Worm (Caenorhabditis elegans): ENCODE data around the gene C29E4.9.

C29E4.9 gene

ce11 chrIII:7940819-7941218 is 16.0 kb downstream of the C29E4.9 start, which contains the start of gene C29E4.12:
Gene C29E4.12, plus strand, starts transcription at chrIII:7941151.
- TF ChIP-seq tab-1 (GFP tag; IDR thresholded peaks at IDR 0.05) (no peak), klf-2 (GFP tag; conservative IDR thresholded peaks at IDR 0.05) (no peak), ztf-29 (GFP tag; IDR thresholded peaks at IDR 0.05) (no peak), ztf-23 (GFP tag; IDR thresholded peaks at IDR 0.05) (no peak), med-1 (GFP tag; optimal IDR thresholded peaks at IDR 0.05; ENCODE audit: insufficient read depth) (no peak), T22C8.4 (GFP tag; IDR thresholded peaks at IDR 0.05) (no peak), flt-1 (GFP tag; IDR thresholded peaks at IDR 0.05) (no peak), cog-1 (tag; optimal IDR thresholded peaks at IDR 0.05) (no peak), ref-1 (GFP tag; conservative IDR thresholded peaks at IDR 0.05) (no peak)

- TF ChIP-seq cog-1 (tag; optimal IDR thresholded peaks at IDR 0.05) (no peak), med-1 (GFP tag; optimal IDR thresholded peaks at IDR 0.05; ENCODE audit: insufficient read depth) (no peak), ztf-29 (GFP tag; IDR thresholded peaks at IDR 0.05) (no peak), tab-1 (GFP tag; IDR thresholded peaks at IDR 0.05) (no peak), ref-1 (GFP tag; conservative IDR thresholded peaks at IDR 0.05) (no peak), T22C8.4 (GFP tag; IDR thresholded peaks at IDR 0.05) (no peak), flt-1 (GFP tag; IDR thresholded peaks at IDR 0.05) (no peak), ztf-23 (GFP tag; IDR thresholded peaks at IDR 0.05) (no peak), klf-2 (GFP tag; conservative IDR thresholded peaks at IDR 0.05) (no peak)
These were observed 19.3 kb downstream of the C29E4.9 start, which contains the start of gene C29E4.10 for ce11 chrIII:7937548-7937947. Gene C29E4.10, plus strand, starts transcription at chrIII:7937848.

ce11 chrIII:7933235-7933634 is 23.6 kb downstream of the C29E4.9 start, which contains the start of gene ran-2:
Gene ran-2, plus strand, starts transcription at chrIII:7933535.
- TF ChIP-seq med-1 (GFP tag; optimal IDR thresholded peaks at IDR 0.05; ENCODE audit: insufficient read depth), result no peak
- TF ChIP-seq tab-1 (GFP tag; IDR thresholded peaks at IDR 0.05), result no peak
- TF ChIP-seq T22C8.4 (GFP tag; IDR thresholded peaks at IDR 0.05), result no peak
- TF ChIP-seq ztf-23 (GFP tag; IDR thresholded peaks at IDR 0.05), result no peak
- TF ChIP-seq klf-2 (GFP tag; conservative IDR thresholded peaks at IDR 0.05), result no peak
- no peak for TF ChIP-seq ztf-29 (GFP tag; IDR thresholded peaks at IDR 0.05)
- no peak for TF ChIP-seq ref-1 (GFP tag; conservative IDR thresholded peaks at IDR 0.05)
- TF ChIP-seq flt-1 (GFP tag; IDR thresholded peaks at IDR 0.05), result no peak
- no peak for TF ChIP-seq cog-1 (tag; optimal IDR thresholded peaks at IDR 0.05)

ce11 chrIII:7928549-7929129 is 28.2 kb downstream of the C29E4.9 start, which contains the start of the genes C29E4.13 and npp-15:
Gene C29E4.13, minus strand, starts transcription at chrIII:7928717.
Gene npp-15, plus strand, starts transcription at chrIII:7929043.
- no peak for TF ChIP-seq tab-1 (GFP tag; IDR thresholded peaks at IDR 0.05)
- TF ChIP-seq klf-2 (GFP tag; conservative IDR thresholded peaks at IDR 0.05), result no peak
- no peak for TF ChIP-seq ztf-29 (GFP tag; IDR thresholded peaks at IDR 0.05)
- TF ChIP-seq med-1 (GFP tag; optimal IDR thresholded peaks at IDR 0.05; ENCODE audit: insufficient read depth), result no peak
- no peak for TF ChIP-seq ztf-23 (GFP tag; IDR thresholded peaks at IDR 0.05)
- TF ChIP-seq ref-1 (GFP tag; conservative IDR thresholded peaks at IDR 0.05), result no peak
- TF ChIP-seq flt-1 (GFP tag; IDR thresholded peaks at IDR 0.05), result no peak
- TF ChIP-seq cog-1 (tag; optimal IDR thresholded peaks at IDR 0.05), result no peak
- no peak for TF ChIP-seq T22C8.4 (GFP tag; IDR thresholded peaks at IDR 0.05)

ce11 chrIII:7925968-7926367 is 30.9 kb downstream of the C29E4.9 start:
- TF ChIP-seq ztf-23 (GFP tag; IDR thresholded peaks at IDR 0.05) (no peak), flt-1 (GFP tag; IDR thresholded peaks at IDR 0.05) (no peak), med-1 (GFP tag; optimal IDR thresholded peaks at IDR 0.05; ENCODE audit: insufficient read depth) (no peak), tab-1 (GFP tag; IDR thresholded peaks at IDR 0.05) (no peak), ref-1 (GFP tag; conservative IDR thresholded peaks at IDR 0.05) (no peak), cog-1 (tag; optimal IDR thresholded peaks at IDR 0.05) (no peak), T22C8.4 (GFP tag; IDR thresholded peaks at IDR 0.05) (no peak), ztf-29 (GFP tag; IDR thresholded peaks at IDR 0.05) (no peak), klf-2 (GFP tag; conservative IDR thresholded peaks at IDR 0.05) (no peak)

ce11 chrIII:7924821-7925220 is 32.0 kb downstream of the C29E4.9 start, which contains the start of gene tag-250:
Gene tag-250, minus strand, starts transcription at chrIII:7924921.
- no peak for TF ChIP-seq ztf-23 (GFP tag; IDR thresholded peaks at IDR 0.05)

- TF ChIP-seq ztf-23 (GFP tag; IDR thresholded peaks at IDR 0.05) (no peak), klf-2 (GFP tag; conservative IDR thresholded peaks at IDR 0.05) (no peak), tab-1 (GFP tag; IDR thresholded peaks at IDR 0.05) (no peak), flt-1 (GFP tag; IDR thresholded peaks at IDR 0.05) (no peak), med-1 (GFP tag; optimal IDR thresholded peaks at IDR 0.05; ENCODE audit: insufficient read depth) (no peak), ztf-29 (GFP tag; IDR thresholded peaks at IDR 0.05) (no peak), cog-1 (tag; optimal IDR thresholded peaks at IDR 0.05) (no peak), T22C8.4 (GFP tag; IDR thresholded peaks at IDR 0.05) (no peak), ref-1 (GFP tag; conservative IDR thresholded peaks at IDR 0.05) (no peak)
These were observed 34.7 kb downstream of the C29E4.9 start, which contains the start of gene C29E4.17 for ce11 chrIII:7922207-7922606. Gene C29E4.17, plus strand, starts transcription at chrIII:7922507.

- no peak for TF ChIP-seq ztf-23 (GFP tag; IDR thresholded peaks at IDR 0.05)
- no peak for TF ChIP-seq tab-1 (GFP tag; IDR thresholded peaks at IDR 0.05)
- no peak for TF ChIP-seq med-1 (GFP tag; optimal IDR thresholded peaks at IDR 0.05; ENCODE audit: insufficient read depth)
- no peak for TF ChIP-seq ref-1 (GFP tag; conservative IDR thresholded peaks at IDR 0.05)
- TF ChIP-seq flt-1 (GFP tag; IDR thresholded peaks at IDR 0.05), result no peak
- no peak for TF ChIP-seq cog-1 (tag; optimal IDR thresholded peaks at IDR 0.05)
- TF ChIP-seq T22C8.4 (GFP tag; IDR thresholded peaks at IDR 0.05), result no peak
- no peak for TF ChIP-seq ztf-29 (GFP tag; IDR thresholded peaks at IDR 0.05)
- no peak for TF ChIP-seq klf-2 (GFP tag; conservative IDR thresholded peaks at IDR 0.05)
These were observed 37.0 kb downstream of the C29E4.9 start, which contains the start of gene C29E4.14 for ce11 chrIII:7919823-7920222. Gene C29E4.14, plus strand, starts transcription at chrIII:7920123.

- TF ChIP-seq tab-1 (GFP tag; IDR thresholded peaks at IDR 0.05), result no peak
- TF ChIP-seq flt-1 (GFP tag; IDR thresholded peaks at IDR 0.05), result no peak
- TF ChIP-seq cog-1 (tag; optimal IDR thresholded peaks at IDR 0.05), result no peak
- no peak for TF ChIP-seq T22C8.4 (GFP tag; IDR thresholded peaks at IDR 0.05)
- TF ChIP-seq ref-1 (GFP tag; conservative IDR thresholded peaks at IDR 0.05), result no peak
- no peak for TF ChIP-seq ztf-29 (GFP tag; IDR thresholded peaks at IDR 0.05)
- TF ChIP-seq klf-2 (GFP tag; conservative IDR thresholded peaks at IDR 0.05), result no peak
- no peak for TF ChIP-seq med-1 (GFP tag; optimal IDR thresholded peaks at IDR 0.05; ENCODE audit: insufficient read depth)
- no peak for TF ChIP-seq ztf-23 (GFP tag; IDR thresholded peaks at IDR 0.05)
These were observed 39.2 kb downstream of the C29E4.9 start, which contains the start of gene gly-3 for ce11 chrIII:7917667-7918066. Gene gly-3, minus strand, starts transcription at chrIII:7917767.

Data from whole organism, midembryonic.